Fruit fly (Drosophila melanogaster) S2 (cell line): Measurements from ENCODE around the gene CG42324.

Experiments
- CG8478 ChIP-seq: fragments of >200 bp; optimal IDR thresholded peaks from 2 replicates; lab custom pipeline; 2018
- CTCF ChIP-seq, 2 experiments: fragments of >200 bp; optimal IDR thresholded peaks; 2 replicates each; lab custom pipeline; 2018

DNA sequence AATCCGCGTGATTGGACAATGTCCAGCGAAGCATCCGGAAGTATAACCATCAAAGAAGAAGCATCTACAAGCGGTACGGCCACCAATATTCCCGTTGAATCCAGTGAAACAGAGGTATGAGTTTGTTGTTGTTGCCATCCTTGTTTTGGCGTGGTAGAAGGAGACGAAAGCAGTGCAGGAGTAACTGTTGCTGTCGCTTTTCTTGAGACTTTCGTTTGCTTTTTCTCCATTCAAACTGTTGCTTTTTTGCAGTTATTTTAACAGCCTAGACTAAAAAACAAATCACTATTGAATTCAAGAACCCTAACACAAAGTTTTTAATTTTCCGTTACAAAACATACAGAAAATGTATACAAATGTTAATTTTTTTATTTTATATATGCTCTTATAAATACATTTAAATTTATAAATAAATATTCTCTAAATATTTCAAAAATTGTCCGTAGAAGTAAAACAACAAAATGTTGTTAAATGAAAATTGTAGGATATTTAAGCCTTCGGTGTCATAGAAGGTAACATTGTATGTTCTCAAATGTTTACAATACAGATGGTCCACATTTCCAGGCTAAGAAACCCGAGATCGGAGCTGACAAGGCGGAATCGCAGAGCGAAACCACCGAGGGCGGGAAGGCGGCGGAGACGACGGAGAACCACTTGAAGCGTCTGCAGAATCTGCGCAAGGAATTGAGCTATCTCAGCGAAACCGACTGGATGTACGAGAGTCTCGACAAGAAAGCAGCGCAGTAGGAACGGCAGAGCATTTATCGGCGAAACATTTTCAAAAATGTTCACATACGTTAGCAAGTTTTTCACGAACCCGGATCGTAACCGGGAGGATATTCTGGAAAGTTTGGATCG is 10.5 kb upstream of the CG42324 start:
- TF ChIP-seq CG8478 (no peak), CTCF (optimal IDR thresholded peaks at IDR 0.05; lab: Kevin White, UChicago) (no peak)
